Fruit fly (Drosophila melanogaster) whole organism, wandering third instar larva: ENCODE data around the gene Cda5.
A peak's percentile ranks its signal among the peaks of the same experiment; 100 is the strongest.

Source experiments
- CrebA ChIP-seq: fragments of 200-800 bp; sonication (Bioruptor generic); optimal IDR thresholded peaks from 2 replicates; lab custom pipeline; 2016; ENCODE audit warnings: missing biosample characterization, mild to moderate bottlenecking, missing genetic modification characterization, borderline replicate concordance
- Myc ChIP-seq: fragments of >200 bp; optimal IDR thresholded peaks from 2 replicates; lab custom pipeline; 2017
- Vsx2 ChIP-seq: fragments of 200-300, 225-300 bp; sonication (Bioruptor generic); optimal IDR thresholded peaks from 2 replicates; lab custom pipeline; 2018; ENCODE audit warnings: missing biosample characterization, missing genetic modification characterization; ENCODE audit not compliant: partially characterized antibody
- dsf ChIP-seq: sonication (Bioruptor generic); optimal IDR thresholded peaks from 2 replicates; lab custom pipeline; 2016; ENCODE audit warnings: missing biosample characterization, missing genetic modification characterization, borderline replicate concordance
- foxo ChIP-seq, 2 experiments: fragments of 200-800 bp; sonication (Bioruptor generic); optimal IDR thresholded peaks; 2 replicates in 1 of 2; 3 replicates in 1 of 2; lab custom pipeline; 2016 to 2017; ENCODE audit warnings: missing biosample characterization in 2 of 2, missing genetic modification characterization in 2 of 2
- lola ChIP-seq: fragments of >200 bp; optimal IDR thresholded peaks from 2 replicates; lab custom pipeline; 2017; ENCODE audit warnings: missing biosample characterization, missing genetic modification characterization
- pan ChIP-seq: fragments of >200 bp; optimal IDR thresholded peaks from 2 replicates; lab custom pipeline; 2017

DNA sequence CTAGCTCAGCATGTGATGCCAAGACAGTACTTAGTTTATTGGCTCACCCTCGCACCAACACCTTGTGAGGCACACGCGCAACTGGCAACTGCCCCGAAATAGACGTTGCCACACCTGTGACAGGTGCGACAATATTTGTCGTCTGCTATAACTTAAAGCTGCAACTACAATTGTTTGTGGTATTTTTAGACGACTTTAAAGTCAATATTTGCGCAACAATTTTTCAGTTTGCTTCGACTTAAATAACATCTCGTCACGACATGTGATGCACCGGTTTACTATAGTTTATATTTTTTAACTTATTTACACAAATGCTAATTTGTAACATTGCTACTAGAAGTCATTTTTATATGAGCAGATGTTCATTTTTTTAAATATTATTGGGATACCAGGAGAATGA, 16.0 kb upstream of the Cda5 start:
- no peak for TF ChIP-seq dsf (GFP tag; lab: Kevin White, UChicago)
- TF ChIP-seq Myc (lab: Kevin White, UChicago): no peak
- no peak for TF ChIP-seq Vsx2 (GFP tag; lab: Kevin White, UChicago)
- no peak for TF ChIP-seq CrebA
- TF ChIP-seq lola (GFP tag; lab: Kevin White, UChicago): no peak
- TF ChIP-seq pan: no peak
- peak in 1 of 2 experiments; percentile 38 for TF ChIP-seq foxo (GFP tag; optimal IDR thresholded peaks at IDR 0.05; lab: Kevin White, UChicago)
